Fruit fly (Drosophila melanogaster) whole organism, embryonic: ENCODE data around the gene mon2.

ENCODE experiments used
- Atf3 ChIP-seq: fragments of 200-800 bp; sonication (Bioruptor generic); optimal IDR thresholded peaks from 3 replicates; lab custom pipeline; 2016; ENCODE audit warnings: missing biosample characterization, missing genetic modification characterization
- CG10462 ChIP-seq: fragments of 200-800 bp; sonication (Bioruptor generic); optimal IDR thresholded peaks from 2 replicates; lab custom pipeline; 2016; ENCODE audit warnings: missing biosample characterization, missing genetic modification characterization
- CG11398 ChIP-seq: fragments of 200-800 bp; sonication (Bioruptor generic); optimal IDR thresholded peaks from 2 replicates; lab custom pipeline; 2016; ENCODE audit warnings: missing biosample characterization, missing genetic modification characterization
- CG11695 ChIP-seq: fragments of 200-800 bp; sonication (Bioruptor generic); IDR thresholded peaks from 3 replicates; pipeline ENCODE4 v1.3.6; 2022; ENCODE audit warnings: missing biosample characterization, missing genetic modification characterization
- CG12769 ChIP-seq: fragments of 200-800 bp; sonication (Bioruptor generic); optimal IDR thresholded peaks from 2 replicates; lab custom pipeline; 2019; ENCODE audit warnings: missing biosample characterization, mild to moderate bottlenecking, missing genetic modification characterization, moderate library complexity
- CG13123 ChIP-seq: fragments of 200-800 bp; sonication (Bioruptor generic); optimal IDR thresholded peaks from 2 replicates; lab custom pipeline; 2016; ENCODE audit warnings: missing biosample characterization, missing genetic modification characterization
- CG13894 ChIP-seq: fragments of 200-800 bp; sonication (Bioruptor generic); optimal IDR thresholded peaks from 3 replicates; lab custom pipeline; 2018; ENCODE audit warnings: missing biosample characterization, mild to moderate bottlenecking, missing genetic modification characterization, moderate library complexity
- CG14441 ChIP-seq: fragments of 200-800 bp; sonication (Bioruptor generic); IDR thresholded peaks from 2 replicates; pipeline ENCODE4 v1.3.6; 2022; ENCODE audit warnings: missing biosample characterization, missing genetic modification characterization
- CG15479 ChIP-seq: fragments of 200-800 bp; sonication (Bioruptor generic); optimal IDR thresholded peaks from 3 replicates; lab custom pipeline; 2019; ENCODE audit warnings: missing biosample characterization, mild to moderate bottlenecking, missing genetic modification characterization, moderate library complexity
- CG17361 ChIP-seq: fragments of 200-800 bp; sonication (Bioruptor generic); IDR thresholded peaks from 3 replicates; pipeline ENCODE4 v1.3.6; 2022; ENCODE audit warnings: missing biosample characterization, missing genetic modification characterization
- CG33557 ChIP-seq: fragments of 200-800 bp; sonication (Bioruptor generic); optimal IDR thresholded peaks from 2 replicates; lab custom pipeline; 2019; ENCODE audit warnings: missing biosample characterization, mild to moderate bottlenecking, missing genetic modification characterization, moderate library complexity
- CG6854 ChIP-seq: fragments of 200-800 bp; sonication (Bioruptor generic); optimal IDR thresholded peaks from 3 replicates; lab custom pipeline; 2017; ENCODE audit warnings: missing biosample characterization, mild to moderate bottlenecking, missing genetic modification characterization
- CG7556 ChIP-seq: fragments of 200-800 bp; sonication (Bioruptor generic); optimal IDR thresholded peaks from 2 replicates; lab custom pipeline; 2017; ENCODE audit warnings: missing biosample characterization, mild to moderate bottlenecking, missing genetic modification characterization
- CG7745 ChIP-seq: fragments of 200-800 bp; sonication (Bioruptor generic); optimal IDR thresholded peaks from 2 replicates; lab custom pipeline; 2018; ENCODE audit warnings: missing biosample characterization, mild to moderate bottlenecking, missing genetic modification characterization, moderate library complexity
- CG7928 ChIP-seq: fragments of 200-800 bp; sonication (Bioruptor generic); optimal IDR thresholded peaks from 2 replicates; lab custom pipeline; 2017; ENCODE audit warnings: missing biosample characterization, mild to moderate bottlenecking, missing genetic modification characterization
- CG9932 ChIP-seq: fragments of 200-800 bp; sonication (Bioruptor generic); IDR thresholded peaks from 2 replicates; pipeline ENCODE4 v1.3.6; 2022; ENCODE audit warnings: missing biosample characterization, missing genetic modification characterization
- Dbx ChIP-seq: fragments of 200-800 bp; sonication (Bioruptor generic); IDR thresholded peaks from 3 replicates; pipeline ENCODE4 v1.3.6; 2022; ENCODE audit warnings: missing biosample characterization, missing genetic modification characterization
- E2f1 ChIP-seq: fragments of 200-800 bp; sonication (Bioruptor generic); IDR thresholded peaks from 2 replicates; pipeline ENCODE4 v1.3.6; 2022; ENCODE audit warnings: missing biosample characterization, missing genetic modification characterization
- Fer1 ChIP-seq: fragments of 200-800 bp; sonication (Bioruptor generic); optimal IDR thresholded peaks from 2 replicates; lab custom pipeline; 2017; ENCODE audit warnings: missing biosample characterization, mild to moderate bottlenecking, missing genetic modification characterization
- Hey ChIP-seq: fragments of 200-800 bp; sonication (Bioruptor generic); optimal IDR thresholded peaks from 3 replicates; lab custom pipeline; 2018; ENCODE audit warnings: missing biosample characterization, mild to moderate bottlenecking, missing genetic modification characterization
- HmgD ChIP-seq: fragments of 200-800 bp; sonication (Bioruptor generic); optimal IDR thresholded peaks from 3 replicates; lab custom pipeline; 2016; ENCODE audit warnings: missing biosample characterization, missing genetic modification characterization
- Kr ChIP-seq: fragments of 200-800 bp; sonication (Bioruptor generic); optimal IDR thresholded peaks from 2 replicates; lab custom pipeline; 2017; ENCODE audit warnings: missing biosample characterization, mild to moderate bottlenecking, missing genetic modification characterization
- Med ChIP-seq: fragments of 200-800 bp; sonication (Bioruptor generic); peaks from one replicate; lab custom pipeline; 2016; ENCODE audit warnings: missing biosample characterization, missing genetic modification characterization, mild to moderate bottlenecking, inconsistent platforms, moderate library complexity
- Rfx ChIP-seq: fragments of 200-800 bp; sonication (Bioruptor generic); IDR thresholded peaks from 2 replicates; pipeline ENCODE4 v1.3.6; 2022; ENCODE audit warnings: missing biosample characterization, missing genetic modification characterization
- Scr ChIP-seq: fragments of 200-800 bp; sonication (Bioruptor generic); IDR thresholded peaks from 2 replicates; pipeline ENCODE4 v1.3.6; 2022; ENCODE audit warnings: missing biosample characterization, missing genetic modification characterization; ENCODE audit not compliant: partially characterized antibody
- ac ChIP-seq: fragments of 200-800 bp; sonication (Bioruptor generic); optimal IDR thresholded peaks from 3 replicates; lab custom pipeline; 2017; ENCODE audit warnings: missing biosample characterization, mild to moderate bottlenecking, missing genetic modification characterization
- cg ChIP-seq: fragments of 200-800 bp; sonication (Bioruptor generic); optimal IDR thresholded peaks from 3 replicates; lab custom pipeline; 2019; ENCODE audit warnings: missing biosample characterization, mild to moderate bottlenecking, missing genetic modification characterization, moderate library complexity
- chinmo ChIP-seq: fragments of 200-800 bp; sonication (Bioruptor generic); IDR thresholded peaks from 4 replicates; pipeline ENCODE4 v1.3.6; 2022; ENCODE audit warnings: missing biosample characterization, missing genetic modification characterization; ENCODE audit not compliant: partially characterized antibody
- chm ChIP-seq: fragments of 200-800 bp; sonication (Bioruptor generic); IDR thresholded peaks from 2 replicates; pipeline ENCODE4 v1.3.6; 2022; ENCODE audit warnings: missing biosample characterization, missing genetic modification characterization
- ci ChIP-seq: fragments of 200-800 bp; sonication (Bioruptor generic); IDR thresholded peaks from 3 replicates; pipeline ENCODE4 v1.3.6; 2022; ENCODE audit warnings: missing biosample characterization, missing genetic modification characterization
- eyg ChIP-seq: fragments of 200-800 bp; sonication (Bioruptor generic); optimal IDR thresholded peaks from 3 replicates; lab custom pipeline; 2016; ENCODE audit warnings: missing biosample characterization, missing genetic modification characterization
- gcm ChIP-seq: fragments of 200-800 bp; sonication (Bioruptor generic); optimal IDR thresholded peaks from 2 replicates; lab custom pipeline; 2019; ENCODE audit warnings: missing biosample characterization, mild to moderate bottlenecking, missing genetic modification characterization, moderate library complexity
- gem ChIP-seq: fragments of 200-800 bp; sonication (Bioruptor generic); optimal IDR thresholded peaks from 2 replicates; lab custom pipeline; 2019; ENCODE audit warnings: missing biosample characterization, mild to moderate bottlenecking, missing genetic modification characterization, moderate library complexity
- jumu ChIP-seq: fragments of 200-800 bp; sonication (Bioruptor generic); optimal IDR thresholded peaks from 3 replicates; lab custom pipeline; 2016; ENCODE audit warnings: missing biosample characterization, missing genetic modification characterization
- kay ChIP-seq: fragments of 200-800 bp; sonication (Bioruptor generic); optimal IDR thresholded peaks from 2 replicates; lab custom pipeline; 2016; ENCODE audit warnings: missing biosample characterization, missing genetic modification characterization
- nom ChIP-seq: fragments of 200-800 bp; sonication (Bioruptor generic); optimal IDR thresholded peaks from 2 replicates; lab custom pipeline; 2017; ENCODE audit warnings: missing biosample characterization, missing genetic modification characterization, mild to moderate bottlenecking, moderate library complexity, missing genetic modification reagents
- otp ChIP-seq: fragments of 200-800 bp; sonication (Bioruptor generic); IDR thresholded peaks from 3 replicates; pipeline ENCODE4, ENCODE4 v1.3.6; 2022; ENCODE audit warnings: missing biosample characterization, missing genetic modification characterization
- phol ChIP-seq: fragments of 200-800 bp; sonication (Bioruptor generic); optimal IDR thresholded peaks from 3 replicates; lab custom pipeline; 2018; ENCODE audit warnings: missing biosample characterization, mild to moderate bottlenecking, missing genetic modification characterization, moderate library complexity
- prd ChIP-seq, 3 experiments: fragments of >200 bp in 2 of 3; fragments of 200-800 bp in 1 of 3; sonication (Bioruptor generic) in 1 of 3; optimal IDR thresholded peaks in 2 of 3; IDR thresholded peaks in 1 of 3; 2 replicates in 2 of 3; 3 replicates in 1 of 3; pipeline versions ENCODE4 v1.3.6 to Lab custom; 2017 to 2022; ENCODE audit warnings: missing biosample characterization in 1 of 3, missing genetic modification characterization in 1 of 3
- pzg ChIP-seq: fragments of 200-800 bp; sonication (Bioruptor generic); optimal IDR thresholded peaks from 3 replicates; lab custom pipeline; 2018; ENCODE audit warnings: missing biosample characterization, mild to moderate bottlenecking, missing genetic modification characterization, moderate library complexity
- slbo ChIP-seq: fragments of 200-800 bp; sonication (Bioruptor generic); IDR thresholded peaks from 2 replicates; pipeline ENCODE4 v1.3.6; 2022; ENCODE audit warnings: missing biosample characterization, missing genetic modification characterization
- sob ChIP-seq: fragments of 200-800 bp; sonication (Bioruptor generic); IDR thresholded peaks from 2 replicates; pipeline ENCODE4 v1.3.6; 2022; ENCODE audit warnings: missing biosample characterization, missing genetic modification characterization
- stwl ChIP-seq: fragments of 200-800 bp; sonication (Bioruptor generic); optimal IDR thresholded peaks from 3 replicates; lab custom pipeline; 2018; ENCODE audit warnings: missing biosample characterization, mild to moderate bottlenecking, missing genetic modification characterization, moderate library complexity
- tap ChIP-seq: fragments of 200-800 bp; optimal IDR thresholded peaks from 3 replicates; lab custom pipeline; 2019; ENCODE audit warnings: missing biosample characterization, mild to moderate bottlenecking, missing genetic modification characterization, moderate library complexity
- tx ChIP-seq: fragments of 200-800 bp; sonication (Bioruptor generic); optimal IDR thresholded peaks from 2 replicates; lab custom pipeline; 2016; ENCODE audit warnings: missing biosample characterization, missing genetic modification characterization
- usp ChIP-seq: fragments of >200 bp; optimal IDR thresholded peaks from 2 replicates; lab custom pipeline; 2017; ENCODE audit warnings: missing biosample characterization, missing genetic modification characterization

mon2 gene

DNA sequence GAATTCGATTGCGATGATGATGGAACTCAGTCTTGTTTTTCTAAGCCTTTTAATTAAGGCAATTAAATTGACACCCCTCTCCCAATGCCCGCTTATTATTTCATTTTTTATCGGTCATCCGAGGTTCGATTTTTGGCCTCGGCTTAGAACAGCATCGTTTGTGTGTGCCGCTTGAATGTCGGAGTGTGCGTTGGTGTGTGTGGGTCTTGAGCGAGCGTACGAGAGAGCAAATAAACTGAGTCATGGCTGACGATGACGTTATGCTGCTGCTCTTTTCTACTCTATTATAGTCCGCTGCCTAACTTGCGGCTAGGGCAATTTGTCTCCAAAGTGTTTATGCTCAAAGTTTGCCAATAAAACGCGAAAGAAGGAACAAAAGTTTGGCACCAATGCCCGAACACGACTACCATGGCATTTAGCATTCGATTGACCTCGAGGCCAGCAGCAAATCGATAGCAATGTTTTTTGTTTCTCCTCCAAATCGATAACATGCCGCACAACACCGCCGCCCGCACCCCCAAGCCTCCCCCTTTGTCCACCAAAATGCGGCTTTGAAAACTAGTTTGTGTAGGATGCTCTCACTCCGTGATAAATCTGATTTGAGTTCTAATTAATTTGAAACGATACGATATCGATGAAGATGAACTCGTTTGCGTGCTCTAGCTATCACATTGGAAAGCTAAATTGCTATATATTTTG, 38.2 kb downstream of the mon2 start (continued):
- TF ChIP-seq prd (optimal IDR thresholded peaks at IDR 0.05; lab: Kevin White, UChicago) (no peak), prd (GFP tag; IDR thresholded peaks at IDR 0.05; lab: Robert Waterston, UW) (no peak), CG11695 (GFP tag; lab: Robert Waterston, UW) (no peak), Med (GFP tag; lab: Kevin White, UChicago) (peak; percentile 61), phol (tag; lab: Kevin White, UChicago) (no peak), CG33557 (GFP tag; lab: Kevin White, UChicago) (no peak), jumu (GFP tag; lab: Kevin White, UChicago) (no peak), cg (peak; percentile 54), kay (GFP tag; lab: Kevin White, UChicago) (peak; percentile 15), stwl (tag; lab: Kevin White, UChicago) (peak; percentile 32), usp (no peak), CG17361 (GFP tag; lab: Robert Waterston, UW) (0 out of 3 replicates have a peak, but pooled peaks have one; percentile 4), Scr (GFP tag; lab: Robert Waterston, UW) (no peak), sob (GFP tag; lab: Robert Waterston, UW) (peak; percentile 33; the same call in 1 of the 2 replicates), CG13894 (peak; percentile 9), chinmo (GFP tag; lab: Robert Waterston, UW) (0 out of 4 replicates have a peak, but pooled peaks have one; percentile 60), otp (GFP tag; lab: Robert Waterston, UW) (0 out of 3 replicates have a peak, but pooled peaks have one; percentile 12), CG13123 (GFP tag; lab: Kevin White, UChicago) (no peak), Rfx (GFP tag; lab: Robert Waterston, UW) (no peak), CG9932 (GFP tag; lab: Robert Waterston, UW) (0 out of 2 replicates have a peak, but pooled peaks have one; percentile 10), CG10462 (GFP tag; lab: Kevin White, UChicago) (no peak), chm (no peak)

DNA sequence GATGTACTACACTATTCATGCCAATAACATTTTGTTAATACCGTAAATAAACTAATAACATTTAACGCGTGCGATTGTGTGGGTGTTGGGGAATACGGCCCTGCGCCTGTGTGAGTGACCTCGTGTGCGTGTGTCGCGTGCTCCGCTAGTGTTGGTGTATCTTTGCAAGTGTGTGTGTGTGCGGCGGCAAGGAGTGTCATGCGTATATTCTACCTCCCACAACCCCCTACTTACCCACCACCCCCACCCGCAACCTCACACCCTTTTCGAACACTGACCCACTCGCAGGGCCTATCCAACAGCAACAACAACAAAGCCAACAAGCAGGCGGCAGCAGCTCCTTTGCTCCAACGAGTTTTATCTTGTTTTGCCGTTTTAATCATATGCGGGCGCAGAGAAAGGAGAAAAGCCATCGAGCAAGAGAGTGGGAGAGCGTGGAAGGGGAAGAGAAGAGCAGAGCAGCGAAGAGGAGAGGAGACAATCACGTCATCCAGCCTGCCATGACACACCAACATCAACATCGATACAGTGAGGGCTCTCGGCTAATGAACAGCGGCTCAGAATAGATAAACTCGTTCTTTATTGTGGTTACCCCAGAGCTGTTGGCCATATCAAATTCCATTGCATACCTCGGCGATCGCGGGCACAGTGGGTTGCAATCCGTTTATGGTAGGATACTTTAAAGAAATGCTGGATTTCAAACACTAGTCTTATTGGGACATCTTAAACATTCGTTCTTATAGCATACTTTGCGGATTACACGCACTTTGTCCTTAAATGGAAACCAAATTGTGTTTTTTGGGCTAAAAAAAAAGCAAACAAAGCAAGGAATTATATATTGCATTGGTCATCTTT, 39.2 kb downstream of the mon2 start:
- peak; percentile 36 for TF ChIP-seq CG12769
- no peak for TF ChIP-seq CG7556 (GFP tag; lab: Kevin White, UChicago)
- TF ChIP-seq Fer1 (GFP tag; lab: Kevin White, UChicago): no peak
- no peak for TF ChIP-seq otp (GFP tag; lab: Robert Waterston, UW)
- TF ChIP-seq CG7745: peak; percentile 30
- TF ChIP-seq E2f1 (GFP tag; lab: Robert Waterston, UW): no peak
- TF ChIP-seq Kr: no peak
- no peak for TF ChIP-seq CG11398
- TF ChIP-seq CG7928: no peak
- TF ChIP-seq CG6854 (GFP tag; lab: Kevin White, UChicago): no peak
- TF ChIP-seq ci: 0 out of 3 replicates have a peak, but pooled peaks have one; percentile 25
- no peak for TF ChIP-seq tx (GFP tag; lab: Kevin White, UChicago)
- no peak for TF ChIP-seq ac
- TF ChIP-seq Hey (tag; lab: Kevin White, UChicago): no peak
- no peak for TF ChIP-seq HmgD (GFP tag; lab: Kevin White, UChicago)
- TF ChIP-seq Atf3 (GFP tag; lab: Kevin White, UChicago): peak; percentile 47
- TF ChIP-seq eyg (GFP tag; lab: Kevin White, UChicago): no peak
- no peak for TF ChIP-seq CG15479 (GFP tag; lab: Kevin White, UChicago)
- peak; percentile 6 for TF ChIP-seq pzg (GFP tag; lab: Kevin White, UChicago)
- peak; percentile 87 for TF ChIP-seq gcm
- peak; percentile 31 for TF ChIP-seq nom (GFP tag; lab: Kevin White, UChicago)
- no peak for TF ChIP-seq tap
- peak; percentile 22 for TF ChIP-seq gem
- TF ChIP-seq Dbx (GFP tag; lab: Robert Waterston, UW): peak; percentile 42; the same call in 1 of the 3 replicates
- TF ChIP-seq CG14441 (GFP tag; lab: Robert Waterston, UW): no peak
- TF ChIP-seq slbo: peak; percentile 6; the same call in 1 of the 2 replicates
